Fruit fly (Drosophila melanogaster) S2 (cell line): ENCODE data around the gene tHMG1.

Source experiments
- CG8478 ChIP-seq: fragments of >200 bp; optimal IDR thresholded peaks from 2 replicates; lab custom pipeline; 2018
- CTCF ChIP-seq, 2 experiments: fragments of >200 bp; optimal IDR thresholded peaks; 2 replicates each; lab custom pipeline; 2018

dm6 chr3R:22503630-22504029, 12.0 kb downstream of the tHMG1 start:
- no peak for TF ChIP-seq CG8478 (lab: Kevin White, UChicago)
- TF ChIP-seq CTCF (optimal IDR thresholded peaks at IDR 0.05; lab: Kevin White, UChicago): no peak
